Worm (Caenorhabditis elegans): ENCODE data around the gene hrg-7.

- TF ChIP-seq elt-3 (tag; optimal IDR thresholded peaks at IDR 0.05) (no peak), mep-1 (tag; optimal IDR thresholded peaks at IDR 0.05) (no peak), snpc-4 (tag; optimal IDR thresholded peaks at IDR 0.05) (no peak), lin-13 (tag; optimal IDR thresholded peaks at IDR 0.05) (no peak), nhr-76 (tag; optimal IDR thresholded peaks at IDR 0.05) (no peak), sem-2 (GFP tag; optimal IDR thresholded peaks at IDR 0.05) (no peak), blmp-1 (tag; optimal IDR thresholded peaks at IDR 0.05) (no peak), nhr-28 (tag; optimal IDR thresholded peaks at IDR 0.05) (no peak), elt-1 (tag; optimal IDR thresholded peaks at IDR 0.05; ENCODE audit: borderline replicate concordance, insufficient read depth) (no peak), ztf-11 (tag; optimal IDR thresholded peaks at IDR 0.05) (no peak), sptf-1 (tag; optimal IDR thresholded peaks at IDR 0.05) (no peak), nhr-2 (tag; optimal IDR thresholded peaks at IDR 0.05) (no peak), nhr-12 (tag; optimal IDR thresholded peaks at IDR 0.05) (no peak)
These were observed 31.4 kb downstream of the hrg-7 start, which contains the start of gene ZC455.1 for ce11 chrV:12773222-12773621.

Measured in whole organism, mixed stage, embryonic.